Fruit fly (Drosophila melanogaster) whole organism, embryonic: ENCODE measurements around the gene osk.
A peak's percentile ranks its signal among the peaks of the same experiment; 100 is the strongest.

Source experiments
- Blimp-1 ChIP-seq: fragments of 200-800 bp; sonication (Bioruptor generic); optimal IDR thresholded peaks from 3 replicates; lab custom pipeline; 2018; ENCODE audit warnings: missing biosample characterization, missing genetic modification characterization, mild to moderate bottlenecking, moderate library complexity, missing genetic modification reagents
- C15 ChIP-seq: fragments of 200-800 bp; sonication (Bioruptor generic); IDR thresholded peaks from 3 replicates; pipeline ENCODE4 v1.3.6; 2022; ENCODE audit warnings: missing biosample characterization, missing genetic modification characterization
- CG10959 ChIP-seq: fragments of 200-800 bp; sonication (Bioruptor generic); IDR thresholded peaks from 2 replicates; pipeline ENCODE4 v1.3.6; 2022; ENCODE audit warnings: missing biosample characterization, missing genetic modification characterization
- CG11247 ChIP-seq: fragments of 200-800 bp; sonication (Bioruptor generic); IDR thresholded peaks from 2 replicates; pipeline ENCODE4 v1.3.6; 2022; ENCODE audit warnings: missing biosample characterization, missing genetic modification characterization
- CG11560 ChIP-seq: fragments of 200-800 bp; sonication (Bioruptor generic); IDR thresholded peaks from 3 replicates; pipeline ENCODE4 v1.3.6; 2022; ENCODE audit warnings: missing biosample characterization, missing genetic modification characterization
- CG14441 ChIP-seq: fragments of 200-800 bp; sonication (Bioruptor generic); IDR thresholded peaks from 2 replicates; pipeline ENCODE4 v1.3.6; 2022; ENCODE audit warnings: missing biosample characterization, missing genetic modification characterization
- CG14667 ChIP-seq: fragments of 200-800 bp; sonication (Bioruptor generic); IDR thresholded peaks from 2 replicates; pipeline ENCODE4 v1.3.6; 2022; ENCODE audit warnings: missing biosample characterization, missing genetic modification characterization
- CG14710 ChIP-seq: fragments of 200-800 bp; sonication (Bioruptor generic); optimal IDR thresholded peaks from 3 replicates; lab custom pipeline; 2019; ENCODE audit warnings: missing biosample characterization, mild to moderate bottlenecking, missing genetic modification characterization, moderate library complexity
- CG16779 ChIP-seq: fragments of 200-800 bp; sonication (Bioruptor generic); IDR thresholded peaks from 2 replicates; pipeline ENCODE4 v1.3.6; 2022; ENCODE audit warnings: missing biosample characterization, missing genetic modification characterization
- CG17328 ChIP-seq: fragments of 200-800 bp; sonication (Bioruptor generic); IDR thresholded peaks from 2 replicates; pipeline ENCODE4 v1.3.6; 2022; ENCODE audit warnings: missing biosample characterization, missing genetic modification characterization
- CG2889 ChIP-seq: fragments of 200-800 bp; sonication (Bioruptor generic); IDR thresholded peaks from 3 replicates; pipeline ENCODE4 v1.3.6; 2022; ENCODE audit warnings: missing biosample characterization, missing genetic modification characterization
- CG31388 ChIP-seq: fragments of 200-800 bp; sonication (Bioruptor generic); optimal IDR thresholded peaks from 2 replicates; lab custom pipeline; 2016; ENCODE audit warnings: missing biosample characterization, missing genetic modification characterization
- CG31441 ChIP-seq: fragments of 200-800 bp; sonication (Bioruptor generic); IDR thresholded peaks from 2 replicates; pipeline ENCODE4 v1.3.6; 2022; ENCODE audit warnings: missing biosample characterization, missing genetic modification characterization
- CG32532 ChIP-seq: fragments of 200-800 bp; sonication (Bioruptor generic); IDR thresholded peaks from 2 replicates; pipeline ENCODE4 v1.3.6; 2022; ENCODE audit warnings: missing biosample characterization, missing genetic modification characterization
- CG4404 ChIP-seq: fragments of 200-800 bp; sonication (Bioruptor generic); IDR thresholded peaks from 2 replicates; pipeline ENCODE4 v1.3.6; 2022; ENCODE audit warnings: missing biosample characterization, missing genetic modification characterization
- CG5245 ChIP-seq: fragments of 200-800 bp; sonication (Bioruptor generic); optimal IDR thresholded peaks from 3 replicates; lab custom pipeline; 2016; ENCODE audit warnings: missing biosample characterization, missing genetic modification characterization
- CG7963 ChIP-seq: fragments of 200-800 bp; sonication (Bioruptor generic); IDR thresholded peaks from 3 replicates; pipeline ENCODE4 v1.3.6; 2022; ENCODE audit warnings: missing biosample characterization, missing genetic modification characterization; ENCODE audit not compliant: partially characterized antibody
- CG7987 ChIP-seq: fragments of 200-800 bp; sonication (Bioruptor generic); optimal IDR thresholded peaks from 2 replicates; lab custom pipeline; 2018; ENCODE audit warnings: missing biosample characterization, mild to moderate bottlenecking, missing genetic modification characterization, moderate library complexity
- CG8359 ChIP-seq: fragments of 200-800 bp; sonication (Bioruptor generic); optimal IDR thresholded peaks from 2 replicates; lab custom pipeline; 2017; ENCODE audit warnings: missing biosample characterization, mild to moderate bottlenecking, missing genetic modification characterization, borderline replicate concordance
- CG9876 ChIP-seq: fragments of 200-800 bp; sonication (Bioruptor generic); optimal IDR thresholded peaks from 2 replicates; lab custom pipeline; 2016; ENCODE audit warnings: missing biosample characterization, missing genetic modification characterization
- E2f2 ChIP-seq: fragments of 200-800 bp; sonication (Bioruptor generic); IDR thresholded peaks from 2 replicates; pipeline ENCODE4 v1.3.6; 2022; ENCODE audit warnings: missing biosample characterization, missing genetic modification characterization
- Hr3 ChIP-seq: fragments of 200-800 bp; sonication (Bioruptor generic); optimal IDR thresholded peaks from 3 replicates; lab custom pipeline; 2016; ENCODE audit warnings: missing biosample characterization, missing genetic modification characterization
- MBD-R2 ChIP-seq: fragments of 200-800 bp; sonication (Bioruptor generic); IDR thresholded peaks from 2 replicates; pipeline ENCODE4 v1.3.6; 2022; ENCODE audit warnings: missing biosample characterization, missing genetic modification characterization
- MTF-1 ChIP-seq: fragments of 200-800 bp; sonication (Bioruptor generic); optimal IDR thresholded peaks from 2 replicates; lab custom pipeline; 2018; ENCODE audit warnings: missing biosample characterization, mild to moderate bottlenecking, missing genetic modification characterization, borderline replicate concordance
- Neu2 ChIP-seq: fragments of 200-800 bp; sonication (Bioruptor generic); optimal IDR thresholded peaks from 3 replicates; lab custom pipeline; 2016; ENCODE audit warnings: missing biosample characterization, missing genetic modification characterization, borderline replicate concordance
- Oaz ChIP-seq: fragments of 200-800 bp; sonication (Bioruptor generic); IDR thresholded peaks from 2 replicates; pipeline ENCODE4 v1.3.6; 2022; ENCODE audit warnings: missing biosample characterization, missing genetic modification characterization
- Opbp ChIP-seq: fragments of 200-800 bp; sonication (Bioruptor generic); IDR thresholded peaks from 3 replicates; pipeline ENCODE4 v1.3.6; 2022; ENCODE audit warnings: missing biosample characterization, missing genetic modification characterization; ENCODE audit not compliant: partially characterized antibody
- Ptx1 ChIP-seq: fragments of 200-800 bp; sonication (Bioruptor generic); IDR thresholded peaks from 2 replicates; pipeline ENCODE4 v1.3.6; 2022; ENCODE audit warnings: missing biosample characterization, missing genetic modification characterization
- Sin3A ChIP-seq: fragments of >200 bp; optimal IDR thresholded peaks from 2 replicates; lab custom pipeline; 2018
- Xrp1 ChIP-seq: fragments of 200-800 bp; sonication (Bioruptor generic); IDR thresholded peaks from 2 replicates; pipeline ENCODE4 v1.3.6; 2022; ENCODE audit warnings: missing biosample characterization, missing genetic modification characterization
- amos ChIP-seq: fragments of 200-800 bp; sonication (Bioruptor generic); IDR thresholded peaks from 2 replicates; pipeline ENCODE4 v1.3.6; 2022; ENCODE audit warnings: missing biosample characterization, missing genetic modification characterization; ENCODE audit not compliant: partially characterized antibody
- ap ChIP-seq: fragments of 200-800 bp; sonication (Bioruptor generic); IDR thresholded peaks from 2 replicates; pipeline ENCODE4 v1.3.6; 2022; ENCODE audit warnings: missing biosample characterization, missing genetic modification characterization
- chn ChIP-seq: fragments of 200-800 bp; sonication (Bioruptor generic); optimal IDR thresholded peaks from 2 replicates; lab custom pipeline; 2016; ENCODE audit warnings: missing biosample characterization, missing genetic modification characterization
- disco-r ChIP-seq: fragments of 200-800 bp; sonication (Bioruptor generic); optimal IDR thresholded peaks from 2 replicates; lab custom pipeline; 2016; ENCODE audit warnings: missing biosample characterization, missing genetic modification characterization
- dm ChIP-seq: fragments of 200-800 bp; sonication (Bioruptor generic); optimal IDR thresholded peaks from 3 replicates; lab custom pipeline; 2016; ENCODE audit warnings: missing biosample characterization, missing genetic modification characterization
- fd102C ChIP-seq: fragments of 200-800 bp; sonication (Bioruptor generic); optimal IDR thresholded peaks from 2 replicates; lab custom pipeline; 2018; ENCODE audit warnings: missing biosample characterization, mild to moderate bottlenecking, missing genetic modification characterization, moderate library complexity
- gce ChIP-seq: fragments of 200-800 bp; sonication (Bioruptor generic); IDR thresholded peaks from 3 replicates; pipeline ENCODE4 v1.3.6; 2022; ENCODE audit warnings: missing biosample characterization, missing genetic modification characterization
- gcm ChIP-seq: fragments of 200-800 bp; sonication (Bioruptor generic); optimal IDR thresholded peaks from 2 replicates; lab custom pipeline; 2019; ENCODE audit warnings: missing biosample characterization, mild to moderate bottlenecking, missing genetic modification characterization, moderate library complexity
- gfzf ChIP-seq: fragments of 200-800 bp; sonication (Bioruptor generic); optimal IDR thresholded peaks from 2 replicates; lab custom pipeline; 2016; ENCODE audit warnings: missing biosample characterization, mild to moderate bottlenecking, missing genetic modification characterization, moderate library complexity
- ham ChIP-seq: fragments of 200-800 bp; sonication (Bioruptor generic); IDR thresholded peaks from 2 replicates; pipeline ENCODE4 v1.3.6; 2022; ENCODE audit warnings: missing biosample characterization, missing genetic modification characterization
- lab ChIP-seq: fragments of 200-800 bp; sonication (Bioruptor generic); optimal IDR thresholded peaks from 3 replicates; lab custom pipeline; 2017; ENCODE audit warnings: missing biosample characterization, missing genetic modification characterization, mild to moderate bottlenecking, moderate library complexity, missing genetic modification reagents
- nau ChIP-seq: fragments of 200-800 bp; sonication (Bioruptor generic); optimal IDR thresholded peaks from 3 replicates; lab custom pipeline; 2017; ENCODE audit warnings: missing biosample characterization, mild to moderate bottlenecking, missing genetic modification characterization, missing genetic modification reagents
- p53 ChIP-seq: fragments of 200-800 bp; sonication (Bioruptor generic); optimal IDR thresholded peaks from 2 replicates; lab custom pipeline; 2016; ENCODE audit warnings: missing biosample characterization, missing genetic modification characterization
- pb ChIP-seq: fragments of 200-800 bp; sonication (Bioruptor generic); optimal IDR thresholded peaks from 3 replicates; lab custom pipeline; 2016; ENCODE audit warnings: missing biosample characterization, missing genetic modification characterization
- pfk ChIP-seq: fragments of 200-800 bp; sonication (Bioruptor generic); optimal IDR thresholded peaks from 2 replicates; lab custom pipeline; 2018; ENCODE audit warnings: missing biosample characterization, mild to moderate bottlenecking, missing genetic modification characterization, moderate library complexity
- phol ChIP-seq: fragments of 200-800 bp; sonication (Bioruptor generic); optimal IDR thresholded peaks from 3 replicates; lab custom pipeline; 2018; ENCODE audit warnings: missing biosample characterization, mild to moderate bottlenecking, missing genetic modification characterization, moderate library complexity
- row ChIP-seq: fragments of 200-800 bp; sonication (Bioruptor generic); IDR thresholded peaks from 3 replicates; pipeline ENCODE4 v1.3.6; 2022; ENCODE audit warnings: missing biosample characterization, missing genetic modification characterization
- trh ChIP-seq: fragments of 200-800 bp; sonication (Bioruptor generic); optimal IDR thresholded peaks from 2 replicates; lab custom pipeline; 2016; ENCODE audit warnings: missing biosample characterization, missing genetic modification characterization
- tx ChIP-seq: fragments of 200-800 bp; sonication (Bioruptor generic); optimal IDR thresholded peaks from 2 replicates; lab custom pipeline; 2016; ENCODE audit warnings: missing biosample characterization, missing genetic modification characterization
- yki ChIP-seq: fragments of >200 bp; optimal IDR thresholded peaks from 3 replicates; lab custom pipeline; 2018

The osk gene

DNA sequence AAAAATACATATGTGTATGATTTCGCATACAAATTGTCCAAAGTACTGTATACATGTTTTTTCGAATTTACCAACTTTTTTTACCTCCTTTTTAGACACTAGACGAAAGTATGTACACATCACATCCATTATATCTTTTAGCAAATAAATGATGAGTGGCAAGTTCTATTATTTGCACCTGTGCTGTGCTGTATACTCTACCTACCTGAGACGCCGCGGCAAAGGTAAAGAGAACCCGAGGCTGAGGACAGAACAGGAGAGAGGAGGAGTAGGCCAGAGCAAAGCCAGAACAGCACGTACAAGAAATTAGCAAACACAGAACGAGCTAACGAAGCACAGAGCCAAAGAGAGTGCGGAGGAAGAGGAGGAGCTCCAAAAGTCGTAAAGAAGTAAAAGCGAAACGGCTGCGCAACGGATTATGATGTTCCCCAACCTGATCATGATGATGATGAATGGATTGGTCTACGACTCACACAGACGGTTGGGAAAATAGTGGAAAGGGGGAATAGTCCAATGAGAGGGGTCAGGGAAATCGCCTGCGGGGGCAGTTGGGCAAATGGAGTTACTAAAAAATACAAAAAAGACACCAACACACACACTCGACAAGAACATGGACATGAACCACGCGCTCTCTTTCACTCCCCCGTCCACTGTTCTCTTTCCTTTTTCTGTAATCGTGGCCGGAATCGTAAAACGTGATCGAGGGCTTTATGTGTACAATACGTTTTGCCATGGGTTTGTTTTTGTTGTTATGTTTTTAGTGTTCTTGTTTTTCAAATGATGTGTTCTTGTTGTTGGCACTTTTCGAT is 6.9 kb upstream of the osk start (continued):
- no peak for TF ChIP-seq p53 (GFP tag; lab: Kevin White, UChicago)
- peak; percentile 87 for TF ChIP-seq row (GFP tag; lab: Robert Waterston, UW)
- no peak for TF ChIP-seq gfzf (GFP tag; lab: Kevin White, UChicago)
- TF ChIP-seq Oaz (GFP tag; lab: Robert Waterston, UW) = no peak
- no peak for TF ChIP-seq CG2889 (GFP tag; lab: Robert Waterston, UW)
- TF ChIP-seq C15 (GFP tag; lab: Robert Waterston, UW) = no peak
- TF ChIP-seq lab = peak; percentile 83
- peak; percentile 41; the same call in 1 of the 2 replicates for TF ChIP-seq E2f2 (GFP tag; lab: Robert Waterston, UW)
- no peak for TF ChIP-seq yki
- TF ChIP-seq CG9876 (GFP tag; lab: Kevin White, UChicago) = no peak
- peak; percentile 64 for TF ChIP-seq chn (GFP tag; lab: Kevin White, UChicago)
- TF ChIP-seq phol (tag; lab: Kevin White, UChicago) = peak; percentile 81
- TF ChIP-seq amos = no peak
- TF ChIP-seq CG5245 (GFP tag; lab: Kevin White, UChicago) = peak; percentile 45
- TF ChIP-seq Opbp (GFP tag; lab: Robert Waterston, UW) = no peak
- TF ChIP-seq dm = peak; percentile 49
- TF ChIP-seq CG11247 = no peak
- TF ChIP-seq Neu2 (GFP tag; lab: Kevin White, UChicago) = peak; percentile 61
- peak; percentile 69 for TF ChIP-seq CG32532
- peak; percentile 41 for TF ChIP-seq CG14441 (GFP tag; lab: Robert Waterston, UW)
- TF ChIP-seq CG10959 = peak; percentile 44; the same call in 1 of the 2 replicates
- peak; percentile 84 for TF ChIP-seq CG8359 (GFP tag; lab: Kevin White, UChicago)
- TF ChIP-seq CG17328 = peak; percentile 66
- TF ChIP-seq CG14710 (tag; lab: Kevin White, UChicago) = peak; percentile 90
- peak; percentile 92 for TF ChIP-seq Xrp1
- TF ChIP-seq pfk (GFP tag; lab: Kevin White, UChicago) = peak; percentile 80
- TF ChIP-seq Blimp-1 (GFP tag; lab: Kevin White, UChicago) = peak; percentile 81
- peak; percentile 84 for TF ChIP-seq CG4404
- peak; percentile 87 for TF ChIP-seq CG31441 (GFP tag; lab: Robert Waterston, UW)
- TF ChIP-seq ham (GFP tag; lab: Robert Waterston, UW) = no peak
- TF ChIP-seq Hr3 (GFP tag; lab: Kevin White, UChicago) = peak; percentile 54
- TF ChIP-seq disco-r (GFP tag; lab: Kevin White, UChicago) = peak; percentile 45
- peak; percentile 42 for TF ChIP-seq pb (GFP tag; lab: Kevin White, UChicago)
- TF ChIP-seq nau = peak; percentile 44
- peak; percentile 8 for TF ChIP-seq CG31388 (GFP tag; lab: Kevin White, UChicago)
- no peak; the same call in 1 of the 2 replicates for TF ChIP-seq MBD-R2 (GFP tag; lab: Robert Waterston, UW)
- TF ChIP-seq gcm = peak; percentile 67
- peak; percentile 20 for TF ChIP-seq MTF-1 (GFP tag; lab: Kevin White, UChicago)
- peak; percentile 52 for TF ChIP-seq tx (GFP tag; lab: Kevin White, UChicago)
- TF ChIP-seq fd102C (GFP tag; lab: Kevin White, UChicago) = peak; percentile 81
- peak; percentile 70 for TF ChIP-seq Ptx1 (GFP tag; lab: Robert Waterston, UW)
- TF ChIP-seq trh (GFP tag; lab: Kevin White, UChicago) = peak; percentile 22
- 0 out of 2 replicates have a peak, but pooled peaks have one; percentile 24 for TF ChIP-seq ap (GFP tag; lab: Robert Waterston, UW)
- TF ChIP-seq CG7987 = no peak
- no peak for TF ChIP-seq CG14667 (GFP tag; lab: Robert Waterston, UW)
- 0 out of 3 replicates have a peak, but pooled peaks have one; percentile 62 for TF ChIP-seq gce
- 0 out of 2 replicates have a peak, but pooled peaks have one; percentile 30 for TF ChIP-seq CG16779
- no peak for TF ChIP-seq Sin3A (lab: Kevin White, UChicago)
- TF ChIP-seq CG7963 (GFP tag; lab: Robert Waterston, UW) = no peak
- no peak for TF ChIP-seq CG11560
